Worm (Caenorhabditis elegans): ENCODE data around the gene prdx-2.

Gene prdx-2

DNA sequence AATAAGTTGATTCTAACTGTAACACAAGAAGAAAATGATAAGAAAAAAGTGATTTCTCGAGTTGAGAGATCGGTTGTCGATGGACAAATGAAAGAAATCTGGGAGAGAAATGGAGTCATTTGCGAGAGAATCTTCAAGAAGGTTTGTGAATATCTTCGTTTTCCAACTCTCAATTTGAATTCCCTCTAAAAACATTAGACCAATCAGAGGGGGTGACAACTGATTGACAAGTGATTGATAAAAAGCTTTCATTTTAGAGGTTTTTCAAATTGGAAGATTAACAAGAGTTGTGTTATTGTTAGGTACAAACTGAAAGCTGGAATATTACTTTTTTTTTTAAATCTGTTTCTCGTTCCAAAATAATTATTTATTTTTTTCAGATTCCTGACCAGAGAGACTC is 39.9 kb downstream of the prdx-2 start:
- TF ChIP-seq Y55F3AM.14 (GFP tag; optimal IDR thresholded peaks at IDR 0.05) (no peak), zag-1 (tag; optimal IDR thresholded peaks at IDR 0.05) (no peak), nhr-25 (tag; optimal IDR thresholded peaks at IDR 0.05) (no peak), mdl-1 (tag; optimal IDR thresholded peaks at IDR 0.05) (no peak), sem-4 (tag; optimal IDR thresholded peaks at IDR 0.05) (no peak), unc-62 (GFP tag; optimal IDR thresholded peaks at IDR 0.05) (no peak), dmd-4 (tag; optimal IDR thresholded peaks at IDR 0.05) (no peak), egl-27 (tag; optimal IDR thresholded peaks at IDR 0.05) (no peak), ceh-16 (tag; optimal IDR thresholded peaks at IDR 0.05) (no peak), snpc-4 (tag; optimal IDR thresholded peaks at IDR 0.05) (no peak), R02D3.7 (tag; optimal IDR thresholded peaks at IDR 0.05) (no peak), F13H6.1 (tag; optimal IDR thresholded peaks at IDR 0.05) (no peak), crh-2 (tag; optimal IDR thresholded peaks at IDR 0.05) (no peak), mbf-1 (tag; optimal IDR thresholded peaks at IDR 0.05) (no peak), ztf-11 (tag; optimal IDR thresholded peaks at IDR 0.05) (no peak), nhr-237 (tag; optimal IDR thresholded peaks at IDR 0.05) (no peak), lsy-2 (tag; optimal IDR thresholded peaks at IDR 0.05) (no peak), unc-55 (GFP tag; optimal IDR thresholded peaks at IDR 0.05) (no peak), nhr-129 (tag; optimal IDR thresholded peaks at IDR 0.05) (no peak), lin-39 (tag; optimal IDR thresholded peaks at IDR 0.05) (no peak)

DNA sequence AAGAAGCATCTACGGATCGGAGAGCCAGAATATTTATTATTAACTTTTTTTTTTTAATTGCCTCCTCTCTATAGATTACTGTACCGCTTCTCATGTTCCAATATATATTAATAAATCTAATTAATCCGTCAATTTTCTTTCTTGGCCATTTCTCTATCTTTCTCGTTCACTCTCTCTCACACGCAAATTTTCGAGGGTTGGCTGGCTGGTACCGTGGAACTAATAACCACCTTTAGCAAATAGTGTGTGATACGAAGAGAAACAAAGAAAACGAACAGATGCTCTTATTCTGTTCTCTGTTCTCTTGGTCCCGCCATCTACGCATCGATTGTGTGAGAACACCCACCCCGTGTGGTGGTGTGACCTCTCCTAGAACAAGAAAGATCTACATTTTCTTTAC is 40.3 kb downstream of the prdx-2 start:
- TF ChIP-seq F13H6.1 (tag; optimal IDR thresholded peaks at IDR 0.05) (no peak), ztf-11 (tag; optimal IDR thresholded peaks at IDR 0.05) (no peak), unc-62 (GFP tag; optimal IDR thresholded peaks at IDR 0.05) (no peak), nhr-25 (tag; optimal IDR thresholded peaks at IDR 0.05) (no peak), gmeb-1 (tag; optimal IDR thresholded peaks at IDR 0.05) (no peak), egl-27 (tag; optimal IDR thresholded peaks at IDR 0.05) (no peak), mbf-1 (tag; optimal IDR thresholded peaks at IDR 0.05) (no peak), skn-1 (tag; optimal IDR thresholded peaks at IDR 0.05) (no peak), fos-1 (tag; optimal IDR thresholded peaks at IDR 0.05) (no peak), lsy-2 (tag; optimal IDR thresholded peaks at IDR 0.05) (no peak), nhr-23 (tag; optimal IDR thresholded peaks at IDR 0.05) (no peak), R02D3.7 (tag; optimal IDR thresholded peaks at IDR 0.05) (no peak), ama-1 (optimal IDR thresholded peaks at IDR 0.05) (no peak), nhr-11 (tag; optimal IDR thresholded peaks at IDR 0.05) (no peak), dmd-4 (tag; optimal IDR thresholded peaks at IDR 0.05) (no peak), mab-5 (tag; optimal IDR thresholded peaks at IDR 0.05) (no peak), nhr-129 (tag; optimal IDR thresholded peaks at IDR 0.05) (no peak), zag-1 (tag; optimal IDR thresholded peaks at IDR 0.05) (no peak), sma-9 (GFP tag; optimal IDR thresholded peaks at IDR 0.05) (no peak), sma-9 (tag; optimal IDR thresholded peaks at IDR 0.05) (no peak), nhr-237 (tag; optimal IDR thresholded peaks at IDR 0.05) (no peak)

DNA sequence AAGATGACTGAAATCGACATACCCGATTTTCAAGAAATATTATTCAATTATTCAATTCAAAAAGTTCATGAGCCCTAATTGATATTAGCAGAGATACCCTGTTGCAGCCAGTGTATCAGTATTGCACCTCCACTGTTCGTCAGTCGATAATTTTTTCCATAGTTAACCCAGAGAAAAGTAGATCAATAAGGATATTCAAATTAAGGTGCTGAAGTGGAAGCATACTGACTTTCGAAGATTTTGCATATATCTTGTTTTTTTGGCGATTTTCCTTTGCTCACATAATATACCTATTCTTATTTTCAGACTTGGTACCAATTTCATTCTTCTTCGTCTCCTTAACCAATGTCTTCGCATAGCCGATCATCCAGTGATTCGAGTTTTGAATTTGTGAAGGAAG is 40.9 kb downstream of the prdx-2 start, which contains the start of gene EEED8.15:
TSS of gene EEED8.15 (plus strand) at position 301 of the 400 bp plus-strand sequence.
- TF ChIP-seq ama-1 (optimal IDR thresholded peaks at IDR 0.05) (no peak), sma-3 (GFP tag; optimal IDR thresholded peaks at IDR 0.05) (no peak), ceh-16 (tag; optimal IDR thresholded peaks at IDR 0.05) (no peak), nhr-23 (tag; optimal IDR thresholded peaks at IDR 0.05) (no peak), crh-2 (tag; optimal IDR thresholded peaks at IDR 0.05) (no peak), mdl-1 (tag; optimal IDR thresholded peaks at IDR 0.05) (no peak), gmeb-1 (tag; optimal IDR thresholded peaks at IDR 0.05) (no peak), sma-9 (GFP tag; optimal IDR thresholded peaks at IDR 0.05) (no peak), sma-9 (tag; optimal IDR thresholded peaks at IDR 0.05) (no peak), fos-1 (tag; optimal IDR thresholded peaks at IDR 0.05) (no peak)

DNA sequence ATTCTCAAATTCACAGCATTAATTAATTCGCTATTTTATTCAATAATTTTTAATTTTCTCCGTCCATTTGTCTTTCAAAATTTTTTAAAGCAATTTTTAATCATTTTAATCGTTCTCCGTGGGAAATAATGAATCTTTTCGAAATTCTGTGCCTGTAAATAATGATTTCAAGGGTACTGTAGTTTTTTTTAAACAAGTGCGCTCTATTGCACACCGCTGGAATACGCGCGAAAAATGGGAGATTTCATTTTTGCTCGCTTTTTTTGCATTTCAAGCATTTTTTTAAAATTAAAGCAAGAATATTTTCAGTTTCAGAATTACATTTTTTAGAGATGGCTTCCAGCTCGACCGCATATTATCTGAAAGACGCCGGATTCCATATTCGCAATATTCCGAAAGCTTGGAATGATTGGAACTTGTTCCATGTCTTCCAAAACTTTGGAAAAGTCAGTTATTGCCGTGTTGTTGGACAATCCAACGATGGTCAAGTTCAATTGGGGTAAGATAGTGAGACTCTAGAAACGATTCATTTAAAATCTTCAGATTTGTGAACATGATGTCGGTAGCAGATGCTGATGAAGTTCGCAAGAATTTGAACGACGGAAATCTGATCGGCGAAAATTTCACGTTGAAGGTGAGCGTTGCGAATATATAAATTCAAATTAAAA is 43.1 kb downstream of the prdx-2 start, which contains the start of gene tofu-6:
TSS of gene tofu-6 (plus strand) at position 302 of the 668 bp plus-strand sequence.
- TF ChIP-seq lin-13 (GFP tag; optimal IDR thresholded peaks at IDR 0.05), result no peak
- TF ChIP-seq skn-1 (tag; optimal IDR thresholded peaks at IDR 0.05), result no peak
- TF ChIP-seq sem-4 (tag; optimal IDR thresholded peaks at IDR 0.05), result no peak
- no peak for TF ChIP-seq unc-55 (GFP tag; optimal IDR thresholded peaks at IDR 0.05)
- no peak for TF ChIP-seq mdl-1 (tag; optimal IDR thresholded peaks at IDR 0.05)
- no peak for TF ChIP-seq blmp-1 (tag; optimal IDR thresholded peaks at IDR 0.05; ENCODE audit: insufficient read depth)
- TF ChIP-seq C34F6.9 (tag; optimal IDR thresholded peaks at IDR 0.05), result peak; percentile 9
- peak in 1 of 2 experiments; percentile 93 for TF ChIP-seq lsy-2 (tag; optimal IDR thresholded peaks at IDR 0.05)
- TF ChIP-seq ama-1 (optimal IDR thresholded peaks at IDR 0.05), result no peak

Measured in whole organism, L2 larva.